Worm (Caenorhabditis elegans) whole organism, L3 larva: ENCODE results near the gene C16D9.9.

Experiments used
- R02D3.7 ChIP-seq: fragments of 150-350 bp; optimal IDR thresholded peaks from 2 replicates; lab custom pipeline; 2014; ENCODE audit warnings: missing biosample characterization, missing genetic modification characterization
- ZK546.5 ChIP-seq: sonication (generic microtip); optimal IDR thresholded peaks from 2 replicates; lab custom pipeline; 2017; ENCODE audit warnings: missing biosample characterization, missing genetic modification characterization
- ama-1 ChIP-seq: fragments of 150-350 bp; optimal IDR thresholded peaks from 2 replicates; lab custom pipeline; 2018
- ceh-16 ChIP-seq: sonication (generic microtip); optimal IDR thresholded peaks from 2 replicates; lab custom pipeline; 2017; ENCODE audit warnings: missing biosample characterization, missing genetic modification characterization
- ceh-28 ChIP-seq: fragments of 150-350 bp; optimal IDR thresholded peaks from 2 replicates; lab custom pipeline; 2014; ENCODE audit warnings: missing biosample characterization, missing genetic modification reagents, missing genetic modification characterization
- ceh-9 ChIP-seq: sonication (generic microtip); optimal IDR thresholded peaks from 2 replicates; lab custom pipeline; 2018; ENCODE audit warnings: missing biosample characterization, missing genetic modification characterization
- daf-12 ChIP-seq: fragments of 150-350 bp; optimal IDR thresholded peaks from 2 replicates; lab custom pipeline; 2014; ENCODE audit warnings: missing biosample characterization, missing genetic modification reagents, missing genetic modification characterization
- egl-27 ChIP-seq: sonication (generic microtip); optimal IDR thresholded peaks from 4 replicates; lab custom pipeline; 2017; ENCODE audit warnings: missing biosample characterization, missing genetic modification reagents, missing genetic modification characterization
- egl-5 ChIP-seq: fragments of 150-350 bp; optimal IDR thresholded peaks from 2 replicates; lab custom pipeline; 2017; ENCODE audit warnings: missing biosample characterization, missing genetic modification reagents, missing genetic modification characterization, inconsistent platforms
- elt-1 ChIP-seq: fragments of 150-350 bp; optimal IDR thresholded peaks from 2 replicates; lab custom pipeline; 2014; ENCODE audit warnings: missing biosample characterization, missing genetic modification characterization
- elt-2 ChIP-seq: sonication (generic microtip); optimal IDR thresholded peaks from 2 replicates; lab custom pipeline; 2016; ENCODE audit warnings: missing genetic modification reagents, mild to moderate bottlenecking, missing genetic modification characterization, missing compliant biosample characterization
- elt-3 ChIP-seq, 3 experiments: fragments of 150-350 bp in 1 of 3; sonication (generic microtip) in 2 of 3; optimal IDR thresholded peaks; 2 replicates in 2 of 3; 4 replicates in 1 of 3; lab custom pipeline; 2014 to 2017; ENCODE audit warnings: missing biosample characterization in 3 of 3, missing genetic modification characterization in 3 of 3
- eor-1 ChIP-seq, 2 experiments: fragments of 150-350 bp; optimal IDR thresholded peaks; 2 replicates each; lab custom pipeline; 2014 to 2018; ENCODE audit warnings: missing biosample characterization in 2 of 2, missing genetic modification characterization in 2 of 2
- fkh-10 ChIP-seq: sonication (generic microtip); optimal IDR thresholded peaks from 2 replicates; lab custom pipeline; 2017; ENCODE audit warnings: missing biosample characterization, missing genetic modification reagents, missing genetic modification characterization
- fkh-2 ChIP-seq: fragments of 150-350 bp; optimal IDR thresholded peaks from 2 replicates; lab custom pipeline; 2014; ENCODE audit warnings: missing biosample characterization, missing genetic modification reagents, missing genetic modification characterization
- hmg-11 ChIP-seq: sonication (generic microtip); optimal IDR thresholded peaks from 2 replicates; lab custom pipeline; 2016; ENCODE audit warnings: missing genetic modification characterization, missing compliant biosample characterization
- lin-15B ChIP-seq: fragments of 150-350 bp; optimal IDR thresholded peaks from 2 replicates; lab custom pipeline; 2014; ENCODE audit warnings: missing biosample characterization, missing genetic modification characterization
- lin-39 ChIP-seq: fragments of 150-350 bp; optimal IDR thresholded peaks from 2 replicates; lab custom pipeline; 2018; ENCODE audit warnings: missing biosample characterization, missing genetic modification reagents, missing genetic modification characterization
- mml-1 ChIP-seq: fragments of 150-350 bp; sonication (generic microtip); optimal IDR thresholded peaks from 3 replicates; lab custom pipeline; 2014; ENCODE audit warnings: missing biosample characterization, missing genetic modification characterization
- nfya-1 ChIP-seq: sonication (generic microtip); optimal IDR thresholded peaks from 2 replicates; lab custom pipeline; 2017; ENCODE audit warnings: missing genetic modification characterization, mild to moderate bottlenecking, missing compliant biosample characterization, antibody characterized with exemption, moderate library complexity; ENCODE audit not compliant: insufficient read depth
- nhr-11 ChIP-seq: fragments of 150-350 bp; optimal IDR thresholded peaks from 2 replicates; lab custom pipeline; 2014; ENCODE audit warnings: missing biosample characterization, missing genetic modification characterization
- nhr-237 ChIP-seq: fragments of 150-350 bp; optimal IDR thresholded peaks from 2 replicates; lab custom pipeline; 2014; ENCODE audit warnings: missing biosample characterization, missing genetic modification characterization
- nhr-25 ChIP-seq: sonication (generic microtip); optimal IDR thresholded peaks from 2 replicates; lab custom pipeline; 2017; ENCODE audit warnings: missing biosample characterization, missing genetic modification characterization
- nhr-28 ChIP-seq: fragments of 150-350 bp; optimal IDR thresholded peaks from 2 replicates; lab custom pipeline; 2014; ENCODE audit warnings: missing biosample characterization, missing genetic modification characterization
- nhr-76 ChIP-seq: fragments of 150-350 bp; sonication (generic microtip); optimal IDR thresholded peaks from 5 replicates; lab custom pipeline; 2014; ENCODE audit warnings: missing biosample characterization, missing genetic modification characterization
- nhr-77 ChIP-seq: fragments of 150-350 bp; optimal IDR thresholded peaks from 2 replicates; lab custom pipeline; 2014; ENCODE audit warnings: missing biosample characterization, missing genetic modification characterization
- pha-4 ChIP-seq: fragments of 150-350 bp; optimal IDR thresholded peaks from 2 replicates; lab custom pipeline; 2014; ENCODE audit warnings: missing biosample characterization, missing genetic modification reagents, missing genetic modification characterization
- pqm-1 ChIP-seq: fragments of 150-350 bp; optimal IDR thresholded peaks from 2 replicates; lab custom pipeline; 2017; ENCODE audit warnings: missing biosample characterization, missing genetic modification characterization, inconsistent platforms
- sea-2 ChIP-seq: fragments of 150-350 bp; sonication (generic microtip); optimal IDR thresholded peaks from 4 replicates; lab custom pipeline; 2014; ENCODE audit warnings: missing biosample characterization, missing genetic modification reagents, missing genetic modification characterization
- skn-1 ChIP-seq: fragments of 150-350 bp; optimal IDR thresholded peaks from 2 replicates; lab custom pipeline; 2014; ENCODE audit warnings: missing biosample characterization, missing genetic modification characterization
- tbx-2 ChIP-seq: sonication (generic microtip); optimal IDR thresholded peaks from 2 replicates; lab custom pipeline; 2016; ENCODE audit warnings: mild to moderate bottlenecking, missing genetic modification characterization, missing compliant biosample characterization
- unc-62 ChIP-seq: fragments of 150-350 bp; sonication (generic microtip); optimal IDR thresholded peaks from 4 replicates; lab custom pipeline; 2014; ENCODE audit warnings: missing biosample characterization, missing genetic modification reagents, missing genetic modification characterization
- zag-1 ChIP-seq: fragments of 150-350 bp; optimal IDR thresholded peaks from 2 replicates; lab custom pipeline; 2014; ENCODE audit warnings: missing biosample characterization, missing genetic modification characterization
- ztf-11 ChIP-seq: fragments of 150-350 bp; optimal IDR thresholded peaks from 2 replicates; lab custom pipeline; 2014; ENCODE audit warnings: missing biosample characterization, missing genetic modification characterization
- ztf-4 ChIP-seq: fragments of 150-350 bp; optimal IDR thresholded peaks from 2 replicates; lab custom pipeline; 2014; ENCODE audit warnings: missing biosample characterization, missing genetic modification characterization

The C16D9.9 gene

ce11 chrV:8271995-8272394, 8.0 kb downstream of the C16D9.9 start, which contains the start of gene asp-5:
asp-5 (plus strand) TSS chrV:8272385.
- TF ChIP-seq elt-2 (peak; percentile 89), ama-1 (lab: Kevin White, UChicago) (no peak), pqm-1 (peak; percentile 87), hmg-11 (tag; lab: Kevin White, UChicago) (no peak)

DNA sequence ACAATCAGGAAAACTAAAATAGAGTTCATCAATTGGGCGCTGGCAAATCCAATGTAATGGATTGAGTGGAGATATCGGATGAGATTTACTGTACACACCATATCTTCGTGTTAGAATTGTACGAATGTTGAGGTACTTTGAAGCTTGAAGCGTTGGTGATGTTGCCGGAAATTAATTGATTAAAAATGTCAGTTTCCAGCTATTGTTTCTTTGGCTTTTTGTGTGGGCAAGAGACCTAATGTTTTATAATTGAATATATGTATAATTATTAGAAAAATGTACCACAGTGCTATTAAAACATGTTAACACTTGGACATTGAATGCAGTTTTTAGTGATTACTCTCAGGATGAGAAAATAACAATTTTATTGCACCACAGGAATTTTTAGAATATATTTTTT, 14.8 kb downstream of the C16D9.9 start, which contains the start of gene str-136:
Gene str-136 (minus strand): TSS at position 101 of the 400 bp plus-strand sequence.
- no peak for TF ChIP-seq nhr-237 (tag; lab: Kevin White, UChicago)
- no peak for TF ChIP-seq ztf-11 (tag; lab: Kevin White, UChicago)
- TF ChIP-seq nhr-76 = no peak
- no peak for TF ChIP-seq fkh-10
- no peak for TF ChIP-seq unc-62 (GFP tag; lab: Kevin White, UChicago)
- no peak for TF ChIP-seq pha-4 (tag; lab: Kevin White, UChicago)
- TF ChIP-seq ZK546.5 (tag; lab: Kevin White, UChicago) = no peak
- TF ChIP-seq ztf-4 (tag; lab: Kevin White, UChicago) = no peak
- TF ChIP-seq ceh-16 (tag; lab: Kevin White, UChicago) = no peak
- no peak for TF ChIP-seq egl-5 (tag; lab: Kevin White, UChicago)
- TF ChIP-seq skn-1 (tag; lab: Kevin White, UChicago) = no peak
- TF ChIP-seq nhr-77 (tag; lab: Kevin White, UChicago) = no peak
- TF ChIP-seq fkh-2 = no peak
- TF ChIP-seq sea-2 (GFP tag; lab: Kevin White, UChicago) = no peak
- no peak for TF ChIP-seq lin-39 (tag; lab: Kevin White, UChicago)
- no peak for TF ChIP-seq hmg-11 (tag; lab: Kevin White, UChicago)
- TF ChIP-seq elt-1 (tag; lab: Kevin White, UChicago) = no peak
- TF ChIP-seq ama-1 (lab: Kevin White, UChicago) = no peak
- TF ChIP-seq nhr-28 (tag; lab: Kevin White, UChicago) = no peak
- no peak for TF ChIP-seq nhr-11 (tag; lab: Kevin White, UChicago)

DNA sequence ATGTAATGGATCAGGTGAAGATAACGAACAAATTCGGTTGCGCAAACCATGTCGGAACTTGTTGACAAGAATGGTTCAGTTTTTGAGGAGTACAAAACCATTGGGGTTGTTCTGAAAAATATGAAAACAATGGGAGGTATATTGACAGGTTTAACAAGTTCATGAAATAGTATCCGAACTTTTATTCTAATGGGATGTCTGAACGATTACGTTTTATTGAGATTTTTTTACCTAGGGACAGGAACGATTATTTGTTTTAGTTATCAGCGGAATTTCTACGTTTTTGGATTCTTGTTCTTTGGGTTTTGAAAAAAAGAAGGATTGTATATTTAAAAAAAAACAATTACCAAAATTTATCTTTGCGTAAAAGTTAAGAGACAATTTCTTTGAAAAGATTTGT, 16.7 kb downstream of the C16D9.9 start, which contains the start of gene str-135:
Gene str-135 (minus strand): TSS at position 101 of the 400 bp plus-strand sequence.
- TF ChIP-seq elt-3 (tag; optimal IDR thresholded peaks at IDR 0.05; lab: Kevin White, UChicago) (no peak), ztf-4 (tag; lab: Kevin White, UChicago) (no peak)

DNA sequence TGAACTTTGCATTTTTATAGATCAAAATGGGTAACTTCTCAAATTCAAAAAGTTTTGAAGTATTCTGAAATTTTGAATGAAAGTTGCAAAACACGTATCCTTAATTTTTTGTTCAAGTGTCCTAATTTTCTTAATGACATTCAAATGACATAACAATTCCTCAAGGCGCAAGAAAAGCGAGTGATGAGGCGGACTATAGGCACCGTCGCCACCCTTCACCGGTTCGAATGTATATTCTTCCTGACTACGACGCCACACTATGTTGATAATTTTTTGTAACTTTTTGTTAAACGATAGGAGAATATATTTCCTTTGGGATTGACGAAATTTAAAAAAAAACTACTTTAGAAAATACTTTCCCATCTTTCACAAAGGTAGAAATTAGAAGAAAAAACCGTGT, 17.6 kb downstream of the C16D9.9 start:
- TF ChIP-seq nhr-237 (tag; lab: Kevin White, UChicago) = no peak
- TF ChIP-seq nhr-25 = no peak
- TF ChIP-seq fkh-10 = no peak
- TF ChIP-seq egl-27 = no peak
- TF ChIP-seq eor-1 (tag; optimal IDR thresholded peaks at IDR 0.05; lab: Kevin White, UChicago) = no peak
- TF ChIP-seq pqm-1 = no peak
- TF ChIP-seq egl-5 (tag; lab: Kevin White, UChicago) = no peak
- TF ChIP-seq mml-1 = no peak
- TF ChIP-seq lin-39 (tag; lab: Kevin White, UChicago) = no peak
- no peak for TF ChIP-seq hmg-11 (tag; lab: Kevin White, UChicago)
- no peak for TF ChIP-seq nhr-11 (tag; lab: Kevin White, UChicago)
- TF ChIP-seq zag-1 = no peak
- no peak for TF ChIP-seq nhr-76
- TF ChIP-seq R02D3.7 = no peak

DNA sequence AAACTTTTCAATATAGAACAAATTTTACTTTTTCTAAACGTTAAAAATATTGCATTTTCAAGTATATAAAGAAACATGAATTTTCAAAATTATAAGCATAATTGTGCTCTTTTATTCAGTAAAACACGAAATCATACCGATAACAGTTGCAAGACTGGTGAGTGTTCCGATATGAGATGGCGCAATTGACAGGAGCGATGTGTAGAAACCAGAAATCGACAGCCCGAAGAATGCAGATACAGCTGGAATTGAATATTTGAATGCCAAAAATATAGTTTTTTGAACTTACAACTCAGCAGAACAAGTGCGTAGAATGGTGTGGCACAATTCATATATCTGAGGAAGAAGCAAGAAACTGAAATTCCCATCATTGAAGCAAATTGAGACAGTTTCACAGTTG, 18.9 kb downstream of the C16D9.9 start:
- no peak for TF ChIP-seq tbx-2
- TF ChIP-seq sea-2 (GFP tag; lab: Kevin White, UChicago) = no peak
- no peak for TF ChIP-seq skn-1 (tag; lab: Kevin White, UChicago)
- TF ChIP-seq ZK546.5 (tag; lab: Kevin White, UChicago) = no peak
- TF ChIP-seq lin-15B (tag; lab: Kevin White, UChicago) = no peak
- TF ChIP-seq ztf-4 (tag; lab: Kevin White, UChicago) = no peak
- TF ChIP-seq pha-4 (tag; lab: Kevin White, UChicago) = no peak
- no peak for TF ChIP-seq ceh-28 (tag; lab: Kevin White, UChicago)
- no peak for TF ChIP-seq mml-1
- no peak for TF ChIP-seq nhr-11 (tag; lab: Kevin White, UChicago)
- no peak for TF ChIP-seq ama-1 (lab: Kevin White, UChicago)
- no peak for TF ChIP-seq nfya-1 (tag; lab: Kevin White, UChicago)
- no peak for TF ChIP-seq daf-12 (tag; lab: Kevin White, UChicago)
- no peak for TF ChIP-seq eor-1 (tag; optimal IDR thresholded peaks at IDR 0.05; lab: Kevin White, UChicago)
- TF ChIP-seq ceh-9 (tag; lab: Kevin White, UChicago) = no peak
- TF ChIP-seq ceh-16 (tag; lab: Kevin White, UChicago) = no peak
- TF ChIP-seq elt-2 = no peak
- TF ChIP-seq fkh-2 = no peak
- TF ChIP-seq lin-39 (tag; lab: Kevin White, UChicago) = no peak
